Worm (Caenorhabditis elegans) whole organism, L1 larva: ENCODE data around the gene C08E8.6.

Experiments
- Y116A8C.19 ChIP-seq: sonication (generic microtip); optimal IDR thresholded peaks from 2 replicates; lab custom pipeline; 2016; ENCODE audit warnings: missing compliant biosample characterization, missing genetic modification characterization, borderline replicate concordance
- aly-2 ChIP-seq: fragments of 150-350 bp; optimal IDR thresholded peaks from 2 replicates; lab custom pipeline; 2014; ENCODE audit warnings: missing biosample characterization, missing genetic modification characterization
- lin-13 ChIP-seq: fragments of 150-350 bp; optimal IDR thresholded peaks from 2 replicates; lab custom pipeline; 2014; ENCODE audit warnings: missing biosample characterization, missing genetic modification reagents, missing genetic modification characterization
- lin-14 ChIP-seq: fragments of 200-800 bp; sonication (Bioruptor generic); optimal IDR thresholded peaks from 2 replicates; lab custom pipeline; 2018; ENCODE audit warnings: mild to moderate bottlenecking, missing genetic modification characterization, moderate library complexity, missing compliant biosample characterization
- nhr-12 ChIP-seq: sonication (generic microtip); optimal IDR thresholded peaks from 2 replicates; lab custom pipeline; 2017; ENCODE audit warnings: missing biosample characterization, missing genetic modification characterization
- skn-1 ChIP-seq: fragments of 150-350 bp; optimal IDR thresholded peaks from 2 replicates; lab custom pipeline; 2014; ENCODE audit warnings: missing biosample characterization, missing genetic modification characterization
- tbx-2 ChIP-seq: sonication (generic microtip); optimal IDR thresholded peaks from 2 replicates; lab custom pipeline; 2016; ENCODE audit warnings: missing genetic modification characterization, missing compliant biosample characterization
- unc-62 ChIP-seq: fragments of 150-350 bp; optimal IDR thresholded peaks from 2 replicates; lab custom pipeline; 2014; ENCODE audit warnings: missing biosample characterization, missing genetic modification reagents, missing genetic modification characterization

DNA sequence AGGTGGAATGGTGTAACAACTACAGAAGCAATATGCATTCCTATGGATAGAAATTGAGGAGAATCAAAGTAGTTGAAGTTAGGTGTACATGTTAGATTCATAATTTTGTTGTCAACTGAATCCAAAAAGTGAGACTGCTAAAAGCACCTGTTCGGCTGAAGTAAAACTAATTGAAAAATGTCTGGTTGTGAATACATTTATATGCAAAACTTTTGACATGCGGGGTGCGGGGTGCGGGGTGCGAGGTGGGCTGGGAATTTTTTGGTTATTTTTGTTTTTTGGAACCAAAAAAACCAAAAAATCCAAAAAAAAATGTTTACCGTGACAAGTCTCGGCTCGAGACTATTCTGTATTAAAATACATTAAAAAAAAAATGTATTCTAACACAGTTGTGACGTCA lies 41.9 kb upstream of the C08E8.6 start, which contains the start of gene srh-207:
- no peak for TF ChIP-seq unc-62 (GFP tag; lab: Kevin White, UChicago)
- TF ChIP-seq Y116A8C.19 (tag; lab: Kevin White, UChicago): no peak
- no peak for TF ChIP-seq tbx-2 (tag; lab: Kevin White, UChicago)
- TF ChIP-seq nhr-12: no peak
- TF ChIP-seq lin-13: no peak
- TF ChIP-seq skn-1 (tag; lab: Kevin White, UChicago): no peak
- TF ChIP-seq aly-2: no peak
- TF ChIP-seq lin-14 (GFP tag; lab: Kevin White, UChicago): no peak
